Fruit fly (Drosophila melanogaster) whole organism, wandering third instar larva: ENCODE results near the gene Spag1.

Source experiments
- Abd-B ChIP-seq: fragments of >200 bp; optimal IDR thresholded peaks from 2 replicates; lab custom pipeline; 2017; ENCODE audit warnings: missing biosample characterization, missing genetic modification characterization
- CG32264 ChIP-seq: fragments of 200-800 bp; sonication (Bioruptor generic); optimal IDR thresholded peaks from 2 replicates; lab custom pipeline; 2016; ENCODE audit warnings: missing biosample characterization, missing genetic modification characterization
- CG9705 ChIP-seq: fragments of 200-800 bp; sonication (Bioruptor generic); optimal IDR thresholded peaks from 2 replicates; lab custom pipeline; 2018; ENCODE audit warnings: missing biosample characterization, mild to moderate bottlenecking, missing genetic modification characterization
- Dfd ChIP-seq: fragments of >200 bp; optimal IDR thresholded peaks from 2 replicates; lab custom pipeline; 2017; ENCODE audit warnings: missing biosample characterization, missing genetic modification characterization
- Dif ChIP-seq: fragments of 200-275, 200-300 bp; sonication (Bioruptor generic); optimal IDR thresholded peaks from 2 replicates; lab custom pipeline; 2018; ENCODE audit warnings: missing biosample characterization, missing genetic modification characterization; ENCODE audit not compliant: partially characterized antibody
- GATAd ChIP-seq: sonication (Bioruptor generic); optimal IDR thresholded peaks from 2 replicates; lab custom pipeline; 2016; ENCODE audit warnings: missing biosample characterization, missing genetic modification characterization
- HLH106 ChIP-seq: fragments of 200-800 bp; optimal IDR thresholded peaks from 3 replicates; lab custom pipeline; 2019; ENCODE audit warnings: missing biosample characterization, mild to moderate bottlenecking, missing genetic modification characterization, moderate library complexity
- Hnf4 ChIP-seq: fragments of 200-800 bp; sonication (Bioruptor generic); optimal IDR thresholded peaks from 2 replicates; lab custom pipeline; 2016; ENCODE audit warnings: missing biosample characterization, mild to moderate bottlenecking, missing genetic modification characterization
- Hr78 ChIP-seq: fragments of >200 bp; optimal IDR thresholded peaks from 2 replicates; lab custom pipeline; 2017; ENCODE audit warnings: missing biosample characterization, missing genetic modification characterization
- Hr83 ChIP-seq: fragments of 200-300 bp; sonication (Bioruptor generic); optimal IDR thresholded peaks from 2 replicates; lab custom pipeline; 2016; ENCODE audit warnings: missing biosample characterization, mild to moderate bottlenecking, missing genetic modification characterization, moderate library complexity; ENCODE audit not compliant: poor library complexity, severe bottlenecking
- Mio ChIP-seq: sonication (Bioruptor generic); optimal IDR thresholded peaks from 2 replicates; lab custom pipeline; 2016; ENCODE audit warnings: missing biosample characterization, missing genetic modification characterization
- OdsH ChIP-seq: fragments of 200-800 bp; sonication (Bioruptor generic); optimal IDR thresholded peaks from 2 replicates; lab custom pipeline; 2016; ENCODE audit warnings: missing biosample characterization, mild to moderate bottlenecking, missing genetic modification characterization
- Rel ChIP-seq, 2 experiments: fragments of 200-800 bp; sonication (Bioruptor generic) in 1 of 2; optimal IDR thresholded peaks; 2 replicates in 1 of 2; 3 replicates in 1 of 2; lab custom pipeline; 2016 to 2019; ENCODE audit warnings: mild to moderate bottlenecking in 2 of 2, missing biosample characterization in 2 of 2, missing genetic modification characterization in 2 of 2, moderate library complexity in 1 of 2
- Vsx2 ChIP-seq: fragments of 200-300, 225-300 bp; sonication (Bioruptor generic); optimal IDR thresholded peaks from 2 replicates; lab custom pipeline; 2018; ENCODE audit warnings: missing biosample characterization, missing genetic modification characterization; ENCODE audit not compliant: partially characterized antibody
- br ChIP-seq: fragments of 200-800 bp; sonication (Bioruptor generic); optimal IDR thresholded peaks from 2 replicates; lab custom pipeline; 2016; ENCODE audit warnings: missing biosample characterization, missing genetic modification characterization
- brk ChIP-seq: fragments of 200-800 bp; sonication (Bioruptor generic); optimal IDR thresholded peaks from 2 replicates; lab custom pipeline; 2016; ENCODE audit warnings: missing biosample characterization, mild to moderate bottlenecking, missing genetic modification characterization
- dl ChIP-seq, 2 experiments: fragments of 175-275, 200-275 bp in 1 of 2; fragments of 200-275 bp in 1 of 2; sonication (Bioruptor generic); optimal IDR thresholded peaks; lab custom pipeline; 2018; ENCODE audit warnings: mild to moderate bottlenecking in 2 of 2, missing biosample characterization in 2 of 2, missing genetic modification characterization in 2 of 2, moderate library complexity in 2 of 2; ENCODE audit not compliant: partially characterized antibody in 2 of 2, insufficient read depth in 1 of 2
- dmrt93B ChIP-seq: fragments of 200-800 bp; sonication (Bioruptor generic); optimal IDR thresholded peaks from 2 replicates; lab custom pipeline; 2018; ENCODE audit warnings: missing biosample characterization, mild to moderate bottlenecking, missing genetic modification characterization
- dsf ChIP-seq: sonication (Bioruptor generic); optimal IDR thresholded peaks from 2 replicates; lab custom pipeline; 2016; ENCODE audit warnings: missing biosample characterization, missing genetic modification characterization, borderline replicate concordance
- ey ChIP-seq: fragments of 200-800 bp; sonication (Bioruptor generic); optimal IDR thresholded peaks from 2 replicates; lab custom pipeline; 2016; ENCODE audit warnings: missing biosample characterization, missing genetic modification characterization
- fru ChIP-seq: fragments of 200-800 bp; sonication (Bioruptor generic); optimal IDR thresholded peaks from 3 replicates; lab custom pipeline; 2016; ENCODE audit warnings: missing biosample characterization, mild to moderate bottlenecking, missing genetic modification characterization
- h ChIP-seq: fragments of 200-800 bp; sonication (Bioruptor generic); optimal IDR thresholded peaks from 3 replicates; lab custom pipeline; 2016; ENCODE audit warnings: missing biosample characterization, mild to moderate bottlenecking, missing genetic modification characterization
- pan ChIP-seq: fragments of >200 bp; optimal IDR thresholded peaks from 2 replicates; lab custom pipeline; 2017
- psq ChIP-seq: fragments of 200-800 bp; sonication (Bioruptor generic); optimal IDR thresholded peaks from 3 replicates; lab custom pipeline; 2017; ENCODE audit warnings: missing biosample characterization, mild to moderate bottlenecking, missing genetic modification characterization, moderate library complexity
- rgr ChIP-seq: fragments of 200-800 bp; sonication (Bioruptor generic); optimal IDR thresholded peaks from 3 replicates; lab custom pipeline; 2016; ENCODE audit warnings: missing biosample characterization, mild to moderate bottlenecking, missing genetic modification characterization
- sv ChIP-seq: fragments of 200-800 bp; sonication (Bioruptor generic); optimal IDR thresholded peaks from 3 replicates; lab custom pipeline; 2016; ENCODE audit warnings: missing biosample characterization, missing genetic modification characterization
- tai ChIP-seq: sonication (Bioruptor generic); optimal IDR thresholded peaks from 2 replicates; lab custom pipeline; 2016; ENCODE audit warnings: missing biosample characterization, missing genetic modification characterization
- usp ChIP-seq: fragments of >200 bp; optimal IDR thresholded peaks from 2 replicates; lab custom pipeline; 2017; ENCODE audit warnings: missing biosample characterization, missing genetic modification characterization

The Spag1 gene

dm6 chr3R:26936501-26936900 lies 11.1 kb upstream of the Spag1 start:
- TF ChIP-seq Dfd (GFP tag; lab: Kevin White, UChicago), result no peak
- TF ChIP-seq Mio (GFP tag; lab: Kevin White, UChicago), result no peak
- TF ChIP-seq Dif (GFP tag; lab: Kevin White, UChicago), result no peak
- TF ChIP-seq Abd-B (GFP tag; lab: Kevin White, UChicago), result no peak
- TF ChIP-seq OdsH (GFP tag; lab: Kevin White, UChicago), result no peak
- TF ChIP-seq Hr78 (GFP tag; lab: Kevin White, UChicago), result no peak
- TF ChIP-seq Vsx2 (GFP tag; lab: Kevin White, UChicago), result no peak
- no peak for TF ChIP-seq br (GFP tag; lab: Kevin White, UChicago)
- TF ChIP-seq h (GFP tag; lab: Kevin White, UChicago), result no peak
- TF ChIP-seq dsf (GFP tag; lab: Kevin White, UChicago), result no peak
- no peak for TF ChIP-seq usp (GFP tag; lab: Kevin White, UChicago)
- TF ChIP-seq HLH106 (tag; lab: Kevin White, UChicago), result no peak
- TF ChIP-seq fru (GFP tag; lab: Kevin White, UChicago), result no peak
- TF ChIP-seq rgr, result no peak
- TF ChIP-seq dmrt93B (GFP tag; lab: Kevin White, UChicago), result no peak

- peak; percentile 24 for TF ChIP-seq HLH106 (tag; lab: Kevin White, UChicago)
- TF ChIP-seq dl (GFP tag; optimal IDR thresholded peaks at IDR 0.05; lab: Kevin White, UChicago; ENCODE audit: insufficient read depth in 1 of 2, partially characterized antibody in 2 of 2), result no peak
- TF ChIP-seq Abd-B (GFP tag; lab: Kevin White, UChicago), result no peak
- TF ChIP-seq sv, result no peak
- no peak for TF ChIP-seq Dif (GFP tag; lab: Kevin White, UChicago)
- peak; percentile 14 for TF ChIP-seq dmrt93B (GFP tag; lab: Kevin White, UChicago)
- no peak for TF ChIP-seq psq (GFP tag; lab: Kevin White, UChicago)
- peak; percentile 40 for TF ChIP-seq ey (GFP tag; lab: Kevin White, UChicago)
- no peak for TF ChIP-seq CG32264 (GFP tag; lab: Kevin White, UChicago)
- TF ChIP-seq pan (lab: Kevin White, UChicago), result no peak
- no peak for TF ChIP-seq Hr83 (GFP tag; lab: Kevin White, UChicago)
Observed at dm6 chr3R:26937423-26937822, 10.2 kb upstream of the Spag1 start.

- TF ChIP-seq Hnf4, result peak; percentile 26
- no peak for TF ChIP-seq Rel (GFP tag; optimal IDR thresholded peaks at IDR 0.05; lab: Kevin White, UChicago)
- peak; percentile 34 for TF ChIP-seq Rel (tag; optimal IDR thresholded peaks at IDR 0.05; lab: Kevin White, UChicago)
- TF ChIP-seq Hr83 (GFP tag; lab: Kevin White, UChicago), result peak; percentile 36
- TF ChIP-seq Dif (GFP tag; lab: Kevin White, UChicago), result no peak
Observed at dm6 chr3R:26945233-26945632, 2.4 kb upstream of the Spag1 start, which contains the start of gene CG14252. CG14252 (plus strand) TSS chr3R:26945534.

dm6 chr3R:26952200-26952856 lies 4.7 kb downstream of the Spag1 start:
- no peak for TF ChIP-seq CG9705
- TF ChIP-seq brk (GFP tag; lab: Kevin White, UChicago), result no peak
- peak; percentile 10 for TF ChIP-seq sv
- TF ChIP-seq dl (GFP tag; optimal IDR thresholded peaks at IDR 0.05; lab: Kevin White, UChicago; ENCODE audit: insufficient read depth in 1 of 2, partially characterized antibody in 2 of 2), result no peak
- TF ChIP-seq, all 38 proteins: peak for 1

dm6 chr3R:26952857-26953477 lies 5.3 kb downstream of the Spag1 start:
- no peak for TF ChIP-seq tai (GFP tag; lab: Kevin White, UChicago)
- no peak for TF ChIP-seq GATAd
- TF ChIP-seq sv, result no peak
- TF ChIP-seq Mio (GFP tag; lab: Kevin White, UChicago), result no peak
- no peak for TF ChIP-seq brk (GFP tag; lab: Kevin White, UChicago)
- no peak for TF ChIP-seq br (GFP tag; lab: Kevin White, UChicago)
- TF ChIP-seq, all 38 proteins: peak for 0
